Worm (Caenorhabditis elegans) whole organism, L2 larva: ENCODE measurements around the gene T13C5.6.

Experiments used
- C34F6.9 ChIP-seq: fragments of 150-350 bp; optimal IDR thresholded peaks from 2 replicates; lab custom pipeline; 2014; ENCODE audit warnings: missing biosample characterization, missing genetic modification characterization
- F13H6.1 ChIP-seq: sonication (generic microtip); optimal IDR thresholded peaks from 2 replicates; lab custom pipeline; 2016; ENCODE audit warnings: missing genetic modification characterization, missing compliant biosample characterization
- Y55F3AM.14 ChIP-seq: fragments of 200-800 bp; sonication (Bioruptor generic); optimal IDR thresholded peaks from 2 replicates; lab custom pipeline; 2018; ENCODE audit warnings: mild to moderate bottlenecking, missing genetic modification characterization, missing compliant biosample characterization
- alr-1 ChIP-seq: fragments of 150-350 bp; optimal IDR thresholded peaks from 2 replicates; lab custom pipeline; 2014; ENCODE audit warnings: missing biosample characterization, missing genetic modification characterization
- aly-2 ChIP-seq: fragments of 150-350 bp; optimal IDR thresholded peaks from 2 replicates; lab custom pipeline; 2014; ENCODE audit warnings: missing biosample characterization, missing genetic modification characterization
- ama-1 ChIP-seq: fragments of 150-350 bp; optimal IDR thresholded peaks from 2 replicates; lab custom pipeline; 2018; ENCODE audit warnings: inconsistent platforms
- blmp-1 ChIP-seq: sonication (generic microtip); optimal IDR thresholded peaks from 2 replicates; lab custom pipeline; 2017; ENCODE audit warnings: missing genetic modification characterization, mild to moderate bottlenecking, missing compliant biosample characterization, antibody characterized with exemption, moderate library complexity; ENCODE audit not compliant: insufficient read depth
- ceh-16 ChIP-seq: fragments of 150-350 bp; optimal IDR thresholded peaks from 2 replicates; lab custom pipeline; 2014; ENCODE audit warnings: missing biosample characterization, missing genetic modification characterization
- ceh-82 ChIP-seq: fragments of 150-350 bp; optimal IDR thresholded peaks from 2 replicates; lab custom pipeline; 2014; ENCODE audit warnings: missing biosample characterization, missing genetic modification characterization
- crh-2 ChIP-seq: sonication (generic microtip); optimal IDR thresholded peaks from 2 replicates; lab custom pipeline; 2017; ENCODE audit warnings: missing biosample characterization, missing genetic modification characterization
- egl-27 ChIP-seq: sonication (generic microtip); optimal IDR thresholded peaks from 3 replicates; lab custom pipeline; 2017; ENCODE audit warnings: missing biosample characterization, missing genetic modification reagents, missing genetic modification characterization
- elt-1 ChIP-seq: fragments of 150-350 bp; optimal IDR thresholded peaks from 2 replicates; lab custom pipeline; 2014; ENCODE audit warnings: missing biosample characterization, missing genetic modification characterization
- elt-3 ChIP-seq: sonication (generic microtip); optimal IDR thresholded peaks from 2 replicates; lab custom pipeline; 2017; ENCODE audit warnings: missing biosample characterization, missing genetic modification characterization
- fos-1 ChIP-seq: fragments of 150-350 bp; optimal IDR thresholded peaks from 2 replicates; lab custom pipeline; 2014; ENCODE audit warnings: missing biosample characterization, missing genetic modification characterization
- gmeb-1 ChIP-seq: fragments of 150-350 bp; optimal IDR thresholded peaks from 2 replicates; lab custom pipeline; 2014; ENCODE audit warnings: missing biosample characterization, missing genetic modification characterization
- lin-11 ChIP-seq: fragments of 150-350 bp; sonication (generic microtip); optimal IDR thresholded peaks from 2 replicates; lab custom pipeline; 2014; ENCODE audit warnings: missing biosample characterization, missing genetic modification characterization, inconsistent platforms, mixed read lengths
- lin-13 ChIP-seq: fragments of 150-350 bp; optimal IDR thresholded peaks from 2 replicates; lab custom pipeline; 2014; ENCODE audit warnings: missing biosample characterization, missing genetic modification reagents, missing genetic modification characterization
- lsy-2 ChIP-seq, 2 experiments: fragments of 150-350 bp in 1 of 2; sonication (generic microtip) in 1 of 2; optimal IDR thresholded peaks; 2 replicates each; lab custom pipeline; 2014 to 2017; ENCODE audit warnings: missing biosample characterization in 2 of 2, missing genetic modification characterization in 2 of 2
- mab-5 ChIP-seq: fragments of 150-350 bp; optimal IDR thresholded peaks from 2 replicates; lab custom pipeline; 2014; ENCODE audit warnings: missing biosample characterization, missing genetic modification characterization
- mdl-1 ChIP-seq, 2 experiments: fragments of 150-350 bp in 1 of 2; sonication (generic microtip) in 1 of 2; optimal IDR thresholded peaks; 2 replicates each; lab custom pipeline; 2017; ENCODE audit warnings: missing biosample characterization in 2 of 2, missing genetic modification characterization in 2 of 2
- nhr-10 ChIP-seq: sonication (generic microtip); optimal IDR thresholded peaks from 2 replicates; lab custom pipeline; 2017; ENCODE audit warnings: missing biosample characterization, missing genetic modification characterization
- nhr-11 ChIP-seq: fragments of 150-350 bp; optimal IDR thresholded peaks from 2 replicates; lab custom pipeline; 2014; ENCODE audit warnings: missing biosample characterization, missing genetic modification characterization
- nhr-12 ChIP-seq: fragments of 150-350 bp; optimal IDR thresholded peaks from 2 replicates; lab custom pipeline; 2014; ENCODE audit warnings: missing biosample characterization, missing genetic modification characterization
- nhr-129 ChIP-seq: fragments of 150-350 bp; optimal IDR thresholded peaks from 2 replicates; lab custom pipeline; 2014; ENCODE audit warnings: missing biosample characterization, missing genetic modification characterization
- nhr-21 ChIP-seq: fragments of 150-350 bp; optimal IDR thresholded peaks from 2 replicates; lab custom pipeline; 2014; ENCODE audit warnings: missing biosample characterization, missing genetic modification characterization
- nhr-237 ChIP-seq: fragments of 150-350 bp; optimal IDR thresholded peaks from 2 replicates; lab custom pipeline; 2014; ENCODE audit warnings: missing biosample characterization, missing genetic modification characterization
- nhr-25 ChIP-seq: fragments of 150-350 bp; sonication (generic microtip); optimal IDR thresholded peaks from 3 replicates; lab custom pipeline; 2014; ENCODE audit warnings: missing biosample characterization, missing genetic modification characterization
- nhr-6 ChIP-seq: fragments of 150-350 bp; optimal IDR thresholded peaks from 2 replicates; lab custom pipeline; 2014; ENCODE audit warnings: missing biosample characterization, missing genetic modification characterization
- nhr-77 ChIP-seq: fragments of 150-350 bp; optimal IDR thresholded peaks from 2 replicates; lab custom pipeline; 2014; ENCODE audit warnings: missing biosample characterization, missing genetic modification characterization
- sem-4 ChIP-seq: fragments of 150-350 bp; optimal IDR thresholded peaks from 2 replicates; lab custom pipeline; 2014; ENCODE audit warnings: missing biosample characterization, missing genetic modification reagents, missing genetic modification characterization
- skn-1 ChIP-seq: sonication (generic microtip); optimal IDR thresholded peaks from 2 replicates; lab custom pipeline; 2017; ENCODE audit warnings: missing biosample characterization, missing genetic modification characterization
- sma-3 ChIP-seq: sonication (generic microtip); optimal IDR thresholded peaks from 2 replicates; lab custom pipeline; 2016; ENCODE audit warnings: missing genetic modification reagents, missing genetic modification characterization, missing compliant biosample characterization
- sma-9 ChIP-seq, 2 experiments: fragments of 150-350 bp in 1 of 2; sonication (generic microtip) in 1 of 2; optimal IDR thresholded peaks; 2 replicates each; lab custom pipeline; 2014 to 2016; ENCODE audit warnings: missing genetic modification characterization in 2 of 2, mild to moderate bottlenecking in 1 of 2, missing biosample characterization in 1 of 2, missing compliant biosample characterization in 1 of 2, missing genetic modification reagents in 1 of 2, moderate library complexity in 1 of 2
- snpc-4 ChIP-seq: fragments of 150-350 bp; optimal IDR thresholded peaks from 2 replicates; lab custom pipeline; 2014; ENCODE audit warnings: missing biosample characterization, missing genetic modification characterization
- unc-39 ChIP-seq: fragments of 150-350 bp; optimal IDR thresholded peaks from 2 replicates; lab custom pipeline; 2014; ENCODE audit warnings: missing biosample characterization, missing genetic modification characterization
- unc-55 ChIP-seq: fragments of 150-350 bp; sonication (generic microtip); optimal IDR thresholded peaks from 3 replicates; lab custom pipeline; 2014; ENCODE audit warnings: missing biosample characterization, missing genetic modification reagents, missing genetic modification characterization
- unc-62 ChIP-seq: fragments of 150-350 bp; optimal IDR thresholded peaks from 2 replicates; lab custom pipeline; 2014; ENCODE audit warnings: missing biosample characterization, missing genetic modification reagents, missing genetic modification characterization
- zag-1 ChIP-seq: fragments of 150-350 bp; optimal IDR thresholded peaks from 2 replicates; lab custom pipeline; 2014; ENCODE audit warnings: missing biosample characterization, missing genetic modification characterization
- ztf-1 ChIP-seq: fragments of 200-800 bp; sonication (Bioruptor generic); conservative IDR thresholded peaks from 2 replicates; pipeline ENCODE4 v1.3.6; 2022; ENCODE audit warnings: missing genetic modification characterization, missing compliant biosample characterization
- ztf-11 ChIP-seq: sonication (generic microtip); optimal IDR thresholded peaks from 2 replicates; lab custom pipeline; 2017; ENCODE audit warnings: missing biosample characterization, missing genetic modification characterization
- ztf-4 ChIP-seq: fragments of 150-350 bp; optimal IDR thresholded peaks from 2 replicates; lab custom pipeline; 2014; ENCODE audit warnings: missing biosample characterization, missing genetic modification characterization

Gene T13C5.6

DNA sequence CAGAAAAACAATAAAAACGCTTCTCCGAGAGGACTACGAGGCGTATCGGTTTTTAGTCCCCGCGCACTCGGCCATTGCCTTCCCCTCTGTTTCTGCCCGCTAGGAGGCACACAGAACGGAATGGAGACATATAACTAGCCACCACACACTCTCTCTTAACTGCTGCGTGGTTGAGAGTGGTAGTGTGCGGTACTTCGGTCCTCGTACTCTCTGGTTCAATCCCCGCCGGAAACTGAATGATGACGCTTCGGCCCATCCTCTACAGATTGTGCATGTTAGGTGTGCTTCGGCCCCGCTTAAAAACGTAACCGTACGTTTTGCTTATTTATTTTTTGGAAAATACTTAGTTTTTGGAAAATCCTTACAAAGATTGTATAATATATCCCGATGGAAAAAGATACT lies at the start of gene T13C5.6:
T13C5.6 (minus strand) TSS at position 1 of the 402 bp plus-strand sequence.
- TF ChIP-seq alr-1 (tag; lab: Kevin White, UChicago), result no peak
- TF ChIP-seq unc-62 (GFP tag; lab: Kevin White, UChicago), result peak; percentile 25
- TF ChIP-seq nhr-77 (tag; lab: Kevin White, UChicago), result no peak
- peak; percentile 93 for TF ChIP-seq sma-3 (GFP tag; lab: Kevin White, UChicago)
- peak; percentile 95 for TF ChIP-seq lin-11 (tag; lab: Kevin White, UChicago)
- no peak for TF ChIP-seq ama-1 (lab: Kevin White, UChicago)
- TF ChIP-seq ceh-82, result no peak
- peak; percentile 10 for TF ChIP-seq ztf-11 (tag; lab: Kevin White, UChicago)
- peak; percentile 89 for TF ChIP-seq sma-9 (GFP tag; optimal IDR thresholded peaks at IDR 0.05; lab: Kevin White, UChicago)
- no peak for TF ChIP-seq sma-9 (tag; optimal IDR thresholded peaks at IDR 0.05; lab: Kevin White, UChicago)
- TF ChIP-seq snpc-4 (tag; lab: Kevin White, UChicago), result peak; percentile 10
- peak; percentile 66 for TF ChIP-seq gmeb-1
- TF ChIP-seq C34F6.9 (tag; lab: Kevin White, UChicago), result peak; percentile 84
- TF ChIP-seq skn-1, result peak; percentile 70
- peak; percentile 89 for TF ChIP-seq lin-13 (GFP tag; lab: Kevin White, UChicago)
- peak; percentile 30 for TF ChIP-seq nhr-11 (tag; lab: Kevin White, UChicago)
- peak; percentile 69 for TF ChIP-seq nhr-6 (tag; lab: Kevin White, UChicago)
- peak; percentile 90 for TF ChIP-seq fos-1 (tag; lab: Kevin White, UChicago)
- peak; percentile 63 for TF ChIP-seq mab-5 (tag; lab: Kevin White, UChicago)
- peak; percentile 93 for TF ChIP-seq Y55F3AM.14 (GFP tag; lab: Kevin White, UChicago)
- peak; percentile 68 to 85 for TF ChIP-seq lsy-2 (tag; optimal IDR thresholded peaks at IDR 0.05; lab: Kevin White, UChicago)
- TF ChIP-seq crh-2 (tag; lab: Kevin White, UChicago), result peak; percentile 91
- TF ChIP-seq F13H6.1 (tag; lab: Kevin White, UChicago), result peak; percentile 87
- TF ChIP-seq mdl-1 (tag; optimal IDR thresholded peaks at IDR 0.05; lab: Kevin White, UChicago), result peak; percentile 32 to 60
- peak; percentile 59 for TF ChIP-seq nhr-10
- TF ChIP-seq nhr-25 (tag; lab: Kevin White, UChicago), result peak; percentile 75
- no peak for TF ChIP-seq blmp-1 (tag; lab: Kevin White, UChicago)
- peak; percentile 72 for TF ChIP-seq ztf-4 (tag; lab: Kevin White, UChicago)
- no peak for TF ChIP-seq ztf-1 (GFP tag; lab: Robert Waterston, UW)
- TF ChIP-seq egl-27 (tag; lab: Kevin White, UChicago), result peak; percentile 90
- TF ChIP-seq unc-39 (tag; lab: Kevin White, UChicago), result no peak
- TF ChIP-seq ceh-16 (tag; lab: Kevin White, UChicago), result peak; percentile 53
- peak; percentile 91 for TF ChIP-seq unc-55 (GFP tag; lab: Kevin White, UChicago)
- no peak for TF ChIP-seq elt-3
- TF ChIP-seq nhr-21 (tag; lab: Kevin White, UChicago), result peak; percentile 91
- no peak for TF ChIP-seq nhr-12
- peak; percentile 90 for TF ChIP-seq sem-4 (tag; lab: Kevin White, UChicago)
- no peak for TF ChIP-seq aly-2 (tag; lab: Kevin White, UChicago)
- peak; percentile 75 for TF ChIP-seq zag-1
- no peak for TF ChIP-seq elt-1 (tag; lab: Kevin White, UChicago)
- peak; percentile 95 for TF ChIP-seq nhr-129 (tag; lab: Kevin White, UChicago)

DNA sequence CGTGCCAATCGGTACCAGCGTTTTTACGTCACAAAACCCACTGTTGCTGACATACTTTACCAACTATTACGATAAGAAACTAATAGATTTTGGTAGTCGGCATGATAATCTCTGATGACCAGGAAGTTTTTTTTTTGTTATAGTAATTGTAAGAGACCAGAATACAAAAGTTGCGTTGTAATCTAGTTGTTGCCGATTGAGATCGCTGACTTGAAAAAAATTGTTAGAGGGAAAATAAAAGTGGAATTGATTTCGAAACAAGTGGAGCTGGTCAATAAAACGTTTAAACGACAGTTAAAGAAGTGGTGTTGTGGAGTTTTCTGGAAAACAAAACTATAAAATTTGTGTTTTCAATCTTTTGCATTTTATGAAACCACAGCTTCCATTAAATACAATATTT lies 49.5 kb upstream of the T13C5.6 start:
- TF ChIP-seq sma-9 (GFP tag; optimal IDR thresholded peaks at IDR 0.05; lab: Kevin White, UChicago) (peak; percentile 33), sma-9 (tag; optimal IDR thresholded peaks at IDR 0.05; lab: Kevin White, UChicago) (no peak), unc-62 (GFP tag; lab: Kevin White, UChicago) (no peak), nhr-237 (tag; lab: Kevin White, UChicago) (no peak)

DNA sequence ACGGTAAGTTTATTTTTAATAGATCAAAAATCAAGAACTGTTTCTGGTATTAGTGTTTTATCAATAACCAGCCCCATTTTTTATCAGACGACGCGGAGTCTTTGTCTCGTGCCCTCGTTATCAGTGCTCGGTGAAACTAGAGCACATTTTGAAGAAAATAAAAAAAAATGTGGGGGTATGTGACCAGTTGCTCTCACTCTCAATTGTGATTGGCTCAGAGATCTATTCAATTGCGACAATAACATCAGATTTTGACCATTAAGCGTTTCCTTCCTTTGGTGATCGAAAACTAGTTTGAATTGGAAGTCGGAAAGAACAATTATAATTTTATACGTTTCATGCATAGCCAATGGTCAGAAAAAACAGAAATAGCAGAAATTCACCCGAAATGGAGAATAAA lies 48.9 kb upstream of the T13C5.6 start:
- TF ChIP-seq sma-3 (GFP tag; lab: Kevin White, UChicago), result peak; percentile 28
- peak; percentile 57 for TF ChIP-seq nhr-129 (tag; lab: Kevin White, UChicago)
- TF ChIP-seq sma-9 (GFP tag; optimal IDR thresholded peaks at IDR 0.05; lab: Kevin White, UChicago), result peak; percentile 80
- TF ChIP-seq sma-9 (tag; optimal IDR thresholded peaks at IDR 0.05; lab: Kevin White, UChicago), result no peak
- peak; percentile 25 for TF ChIP-seq crh-2 (tag; lab: Kevin White, UChicago)
- no peak for TF ChIP-seq lin-13 (GFP tag; lab: Kevin White, UChicago)
- TF ChIP-seq F13H6.1 (tag; lab: Kevin White, UChicago), result peak; percentile 32
